Worm (Caenorhabditis elegans) whole organism, late embryonic: Measurements from ENCODE around the gene Y41C4A.8.

Experiments
- C08G9.2 ChIP-seq: sonication (generic microtip); optimal IDR thresholded peaks from 2 replicates; lab custom pipeline; 2016; ENCODE audit warnings: mild to moderate bottlenecking, missing genetic modification characterization, moderate library complexity, missing compliant biosample characterization
- F13H6.1 ChIP-seq: sonication (generic microtip); optimal IDR thresholded peaks from 2 replicates; lab custom pipeline; 2016; ENCODE audit warnings: missing genetic modification characterization, missing compliant biosample characterization
- K09A11.1 ChIP-seq: sonication (generic microtip); optimal IDR thresholded peaks from 2 replicates; lab custom pipeline; 2017; ENCODE audit warnings: antibody characterized with exemption, mild to moderate bottlenecking, missing genetic modification characterization, missing compliant biosample characterization; ENCODE audit not compliant: insufficient read depth
- Y22D7AL.16 ChIP-seq: sonication (generic microtip); optimal IDR thresholded peaks from 2 replicates; lab custom pipeline; 2016; ENCODE audit warnings: missing genetic modification characterization, missing compliant biosample characterization
- ceh-18 ChIP-seq: sonication (generic microtip); optimal IDR thresholded peaks from 2 replicates; lab custom pipeline; 2016; ENCODE audit warnings: missing genetic modification characterization, missing compliant biosample characterization
- ceh-19 ChIP-seq: fragments of 200-800 bp; sonication (Bioruptor generic); optimal IDR thresholded peaks from 2 replicates; lab custom pipeline; 2018; ENCODE audit warnings: mild to moderate bottlenecking, missing genetic modification characterization, missing compliant biosample characterization
- ceh-2 ChIP-seq: sonication (generic microtip); optimal IDR thresholded peaks from 2 replicates; lab custom pipeline; 2016; ENCODE audit warnings: missing genotype, missing genetic modification characterization, missing compliant biosample characterization
- ceh-22 ChIP-seq: sonication (generic microtip); optimal IDR thresholded peaks from 2 replicates; lab custom pipeline; 2017; ENCODE audit warnings: missing biosample characterization, missing genetic modification characterization
- ceh-24 ChIP-seq: sonication (generic microtip); optimal IDR thresholded peaks from 2 replicates; lab custom pipeline; 2016; ENCODE audit warnings: mild to moderate bottlenecking, missing genetic modification characterization, missing compliant biosample characterization
- ceh-30 ChIP-seq: fragments of 150-350 bp; optimal IDR thresholded peaks from 2 replicates; lab custom pipeline; 2014; ENCODE audit warnings: missing biosample characterization, missing genetic modification characterization
- ceh-31 ChIP-seq: sonication (generic microtip); optimal IDR thresholded peaks from 2 replicates; lab custom pipeline; 2016; ENCODE audit warnings: missing genetic modification characterization, missing compliant biosample characterization
- ceh-45 ChIP-seq: fragments of 200-800 bp; sonication (Bioruptor generic); IDR thresholded peaks from 2 replicates; pipeline ENCODE4 v1.3.6; 2022; ENCODE audit warnings: missing genetic modification reagents, missing genetic modification characterization, missing compliant biosample characterization
- ceh-48 ChIP-seq: sonication (generic microtip); optimal IDR thresholded peaks from 2 replicates; lab custom pipeline; 2016; ENCODE audit warnings: missing genetic modification characterization, inconsistent platforms, missing compliant biosample characterization
- ceh-6 ChIP-seq: fragments of 200-800 bp; sonication (Bioruptor generic); optimal IDR thresholded peaks from 2 replicates; lab custom pipeline; 2018; ENCODE audit warnings: mild to moderate bottlenecking, missing genetic modification characterization, missing compliant biosample characterization
- dmd-4 ChIP-seq: sonication (generic microtip); optimal IDR thresholded peaks from 2 replicates; lab custom pipeline; 2016; ENCODE audit warnings: borderline replicate concordance, missing genetic modification characterization, missing compliant biosample characterization
- elt-2 ChIP-seq: sonication (generic microtip); optimal IDR thresholded peaks from 2 replicates; lab custom pipeline; 2016; ENCODE audit warnings: missing genetic modification reagents, missing genetic modification characterization, missing compliant biosample characterization
- elt-4 ChIP-seq: sonication (generic microtip); optimal IDR thresholded peaks from 2 replicates; lab custom pipeline; 2016; ENCODE audit warnings: missing genetic modification characterization, missing compliant biosample characterization
- ets-4 ChIP-seq: sonication (generic microtip); optimal IDR thresholded peaks from 2 replicates; lab custom pipeline; 2016; ENCODE audit warnings: missing genetic modification characterization, missing compliant biosample characterization
- hlh-15 ChIP-seq: sonication (generic microtip); optimal IDR thresholded peaks from 2 replicates; lab custom pipeline; 2016; ENCODE audit warnings: missing genetic modification characterization, missing compliant biosample characterization
- hlh-6 ChIP-seq: sonication (generic microtip); optimal IDR thresholded peaks from 2 replicates; lab custom pipeline; 2016; ENCODE audit warnings: missing genotype, missing genetic modification characterization, missing compliant biosample characterization
- nfya-1 ChIP-seq: sonication (generic microtip); optimal IDR thresholded peaks from 2 replicates; lab custom pipeline; 2017; ENCODE audit warnings: missing genetic modification characterization, mild to moderate bottlenecking, missing compliant biosample characterization, antibody characterized with exemption, moderate library complexity
- odd-2 ChIP-seq: sonication (generic microtip); optimal IDR thresholded peaks from 2 replicates; lab custom pipeline; 2017; ENCODE audit warnings: antibody characterized with exemption, mild to moderate bottlenecking, missing genetic modification characterization, missing compliant biosample characterization
- pha-2 ChIP-seq: sonication (generic microtip); optimal IDR thresholded peaks from 2 replicates; lab custom pipeline; 2017; ENCODE audit warnings: mild to moderate bottlenecking, missing genetic modification characterization, missing compliant biosample characterization
- ref-2 ChIP-seq: sonication (generic microtip); optimal IDR thresholded peaks from 2 replicates; lab custom pipeline; 2016; ENCODE audit warnings: missing genetic modification characterization, missing compliant biosample characterization
- rnt-1 ChIP-seq: sonication (generic microtip); optimal IDR thresholded peaks from 2 replicates; lab custom pipeline; 2016; ENCODE audit warnings: missing genetic modification characterization, missing compliant biosample characterization
- sox-4 ChIP-seq: sonication (generic microtip); optimal IDR thresholded peaks from 2 replicates; lab custom pipeline; 2017; ENCODE audit warnings: mild to moderate bottlenecking, missing genetic modification characterization, inconsistent platforms, missing compliant biosample characterization
- syd-9 ChIP-seq: sonication (generic microtip); optimal IDR thresholded peaks from 2 replicates; lab custom pipeline; 2016; ENCODE audit warnings: mild to moderate bottlenecking, missing genetic modification characterization, moderate library complexity, missing compliant biosample characterization
- tbx-2 ChIP-seq: sonication (generic microtip); optimal IDR thresholded peaks from 2 replicates; lab custom pipeline; 2016; ENCODE audit warnings: missing genetic modification characterization, missing compliant biosample characterization
- tbx-7 ChIP-seq: sonication (generic microtip); optimal IDR thresholded peaks from 2 replicates; lab custom pipeline; 2016; ENCODE audit warnings: missing genotype, missing genetic modification characterization, missing compliant biosample characterization
- unc-55 ChIP-seq: sonication (generic microtip); optimal IDR thresholded peaks from 2 replicates; lab custom pipeline; 2017; ENCODE audit warnings: missing biosample characterization, missing genetic modification reagents, missing genetic modification characterization
- unc-86 ChIP-seq: sonication (generic microtip); optimal IDR thresholded peaks from 2 replicates; lab custom pipeline; 2016; ENCODE audit warnings: missing genetic modification characterization, missing compliant biosample characterization
- zip-5 ChIP-seq: sonication (generic microtip); optimal IDR thresholded peaks from 2 replicates; lab custom pipeline; 2016; ENCODE audit warnings: missing genetic modification characterization, missing compliant biosample characterization

Y41C4A.8 gene

DNA sequence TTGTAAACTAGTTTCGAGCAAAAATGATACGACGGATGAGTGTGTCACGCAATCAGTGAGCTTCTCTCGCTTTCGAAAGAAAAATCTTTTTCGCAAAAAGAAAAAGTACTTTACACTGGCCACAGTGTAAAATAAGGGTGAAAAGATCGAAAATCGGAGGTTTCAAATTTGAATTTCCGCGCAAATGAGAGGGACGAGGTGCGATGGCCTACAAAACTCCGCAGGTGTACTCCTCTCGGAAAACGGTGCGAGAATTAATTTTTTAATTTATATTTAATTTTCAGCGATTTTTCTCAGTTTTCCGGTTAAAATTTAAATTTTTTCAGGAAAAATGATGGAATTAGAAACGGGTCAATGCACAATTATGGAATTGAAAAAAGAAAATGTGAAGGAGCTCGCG lies 38.1 kb upstream of the Y41C4A.8 start, which contains the start of gene mrt-2 (continued):
- no peak for TF ChIP-seq elt-4 (tag; lab: Kevin White, UChicago)
- TF ChIP-seq sox-4 = no peak
- no peak for TF ChIP-seq ceh-19
- TF ChIP-seq ets-4 (tag; lab: Kevin White, UChicago) = peak; percentile 96
- TF ChIP-seq rnt-1 = peak; percentile 66
- TF ChIP-seq C08G9.2 = peak; percentile 95
- no peak for TF ChIP-seq hlh-15 (tag; lab: Kevin White, UChicago)
- TF ChIP-seq ceh-2 (tag; lab: Kevin White, UChicago) = peak; percentile 92
- no peak for TF ChIP-seq syd-9 (tag; lab: Kevin White, UChicago)
- TF ChIP-seq K09A11.1 (tag; lab: Kevin White, UChicago) = no peak
- no peak for TF ChIP-seq hlh-6 (tag; lab: Kevin White, UChicago)
- peak; percentile 80 for TF ChIP-seq zip-5 (tag; lab: Kevin White, UChicago)
- TF ChIP-seq tbx-2 (tag; lab: Kevin White, UChicago) = peak; percentile 90
- TF ChIP-seq Y22D7AL.16 = no peak
- no peak for TF ChIP-seq dmd-4 (tag; lab: Kevin White, UChicago)

DNA sequence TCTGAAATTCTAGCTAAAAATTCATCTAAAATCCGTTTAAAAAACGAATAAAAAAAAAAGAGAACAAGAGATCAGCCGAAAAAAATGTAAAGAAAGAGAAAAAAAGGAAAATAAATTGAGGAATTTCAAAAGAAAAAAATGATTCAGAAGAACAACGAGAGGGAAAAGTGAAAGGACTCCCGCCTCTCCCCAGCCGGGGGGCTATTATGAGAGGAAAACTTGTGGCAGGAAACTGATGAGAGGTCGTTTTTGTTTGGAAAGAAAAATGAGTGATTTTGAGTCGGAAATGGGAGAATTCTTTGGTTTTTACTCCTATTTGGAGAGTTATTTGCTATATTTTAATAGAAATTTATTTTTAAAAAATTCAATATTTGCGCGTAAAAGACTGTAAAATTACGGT lies 33.6 kb upstream of the Y41C4A.8 start:
- TF ChIP-seq tbx-2 (tag; lab: Kevin White, UChicago) (no peak), syd-9 (tag; lab: Kevin White, UChicago) (no peak)

DNA sequence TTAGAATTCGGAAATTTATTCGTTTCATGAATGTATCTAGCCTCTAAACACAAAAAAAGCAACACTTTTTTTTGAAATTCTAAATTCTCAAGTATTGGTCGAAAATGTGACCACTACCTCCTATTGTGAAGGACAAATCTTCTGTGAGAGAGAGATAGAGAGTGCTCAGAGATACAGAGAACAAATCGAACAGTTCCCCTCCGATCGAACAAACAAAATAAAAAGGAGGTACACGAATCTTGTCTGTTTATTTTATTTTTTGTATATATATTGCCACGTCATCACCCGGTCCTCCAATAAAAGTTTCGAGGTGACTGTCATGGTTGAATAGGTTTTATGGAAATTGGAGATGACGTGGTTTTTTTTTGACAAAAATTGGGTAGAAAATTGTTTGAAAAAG lies 32.2 kb upstream of the Y41C4A.8 start:
- TF ChIP-seq unc-55 (GFP tag; lab: Kevin White, UChicago) = no peak
- no peak for TF ChIP-seq ets-4 (tag; lab: Kevin White, UChicago)
- no peak for TF ChIP-seq ref-2 (tag; lab: Kevin White, UChicago)
- TF ChIP-seq C08G9.2 = no peak
- no peak for TF ChIP-seq ceh-19
- TF ChIP-seq elt-2 = no peak
- TF ChIP-seq syd-9 (tag; lab: Kevin White, UChicago) = no peak
- TF ChIP-seq F13H6.1 (tag; lab: Kevin White, UChicago) = no peak
- TF ChIP-seq ceh-31 (tag; lab: Kevin White, UChicago) = no peak
- TF ChIP-seq odd-2 (tag; lab: Kevin White, UChicago) = no peak
- TF ChIP-seq ceh-2 (tag; lab: Kevin White, UChicago) = no peak
- no peak for TF ChIP-seq hlh-6 (tag; lab: Kevin White, UChicago)
- no peak for TF ChIP-seq ceh-45 (GFP tag; lab: Robert Waterston, UW)
- TF ChIP-seq dmd-4 (tag; lab: Kevin White, UChicago) = no peak
- no peak for TF ChIP-seq rnt-1
- TF ChIP-seq ceh-22 (tag; lab: Kevin White, UChicago) = no peak
- TF ChIP-seq nfya-1 (tag; lab: Kevin White, UChicago) = no peak
- no peak for TF ChIP-seq zip-5 (tag; lab: Kevin White, UChicago)
- no peak for TF ChIP-seq unc-86 (tag; lab: Kevin White, UChicago)
- no peak for TF ChIP-seq ceh-30 (tag; lab: Kevin White, UChicago)
- TF ChIP-seq, all 69 proteins: peak for 0

DNA sequence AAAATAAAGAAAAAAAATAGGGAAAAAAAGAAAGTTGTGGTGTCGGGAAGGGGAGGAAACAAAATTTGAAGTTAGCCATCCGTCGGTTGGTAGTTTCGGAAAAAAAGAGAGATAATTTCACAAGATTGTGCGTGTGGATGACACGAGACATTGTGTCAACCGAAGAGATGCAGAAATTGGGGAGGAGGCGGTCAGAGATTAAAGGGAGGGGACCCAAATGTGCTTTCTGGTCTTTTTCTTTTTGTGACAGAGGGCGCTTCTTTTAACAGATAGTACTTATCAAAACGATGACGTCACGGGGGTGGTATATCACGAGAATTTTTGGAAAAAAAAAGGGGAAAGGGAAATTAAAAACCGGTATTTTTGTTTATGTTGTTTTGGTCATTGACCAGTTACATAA lies 29.9 kb upstream of the Y41C4A.8 start:
- TF ChIP-seq pha-2 (tag; lab: Kevin White, UChicago) (no peak), nfya-1 (tag; lab: Kevin White, UChicago) (peak; percentile 11), ceh-18 (tag; lab: Kevin White, UChicago) (peak; percentile 24)

DNA sequence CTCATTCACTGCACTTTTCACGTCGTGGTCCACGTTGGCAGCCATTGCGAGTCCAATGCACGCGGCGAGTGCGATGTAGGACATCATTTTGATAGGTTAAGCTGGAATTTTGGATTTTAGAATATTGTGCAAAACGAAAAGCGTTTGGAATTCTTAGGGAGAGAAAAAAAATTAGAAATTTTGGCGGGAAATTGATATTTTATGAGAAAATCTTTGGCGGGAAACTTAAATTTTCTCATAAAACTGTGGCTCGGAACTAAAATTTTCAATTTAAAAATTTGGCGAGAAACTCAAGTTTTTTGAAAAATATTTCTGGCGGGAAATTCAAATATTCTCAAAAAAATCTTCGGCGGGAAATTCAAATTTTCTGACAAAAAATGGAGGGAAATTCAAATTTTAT lies 28.9 kb upstream of the Y41C4A.8 start, which contains the start of gene sup-1:
TSS of gene sup-1 (minus strand) at position 101 of the 400 bp plus-strand sequence.
- TF ChIP-seq tbx-7 = no peak
- TF ChIP-seq ceh-24 (tag; lab: Kevin White, UChicago) = no peak
- TF ChIP-seq ceh-2 (tag; lab: Kevin White, UChicago) = no peak

DNA sequence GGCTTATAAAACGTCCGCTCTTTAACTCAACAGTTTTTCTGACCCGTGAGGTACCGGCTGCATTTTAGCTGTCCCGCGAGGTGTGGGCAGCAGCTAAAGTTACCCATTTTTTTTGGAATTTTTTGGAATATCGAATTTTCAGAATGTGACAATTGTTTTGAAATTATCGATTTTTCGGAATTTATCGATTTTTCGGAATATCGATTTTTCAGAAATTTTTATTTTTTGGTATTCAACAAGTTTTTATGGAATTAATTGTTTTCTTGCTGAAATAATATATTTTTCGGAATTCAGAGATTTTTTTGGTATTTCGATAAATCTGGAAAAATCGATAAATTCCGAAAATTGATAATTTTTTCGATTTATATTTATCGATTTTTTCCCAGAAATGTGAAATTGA lies 24.3 kb upstream of the Y41C4A.8 start:
- TF ChIP-seq ceh-48 (tag; lab: Kevin White, UChicago) (peak; percentile 39), ceh-6 (GFP tag; lab: Kevin White, UChicago) (no peak)
